Fruit fly (Drosophila melanogaster): Measurements from ENCODE around the gene RtGEF.

RtGEF gene

dm6 chr2L:20349671-20350539, at the start of gene RtGEF, which contains the start of gene La:
RtGEF (plus strand) TSS chr2L:20350434.
La (minus strand) TSS chr2L:20350012.
- TF ChIP-seq CTCF (optimal IDR thresholded peaks at IDR 0.05) (no peak), CG8478 (optimal IDR thresholded peaks at IDR 0.05) (no peak)

- TF ChIP-seq CG8478 (optimal IDR thresholded peaks at IDR 0.05): no peak
- no peak for TF ChIP-seq CTCF (optimal IDR thresholded peaks at IDR 0.05)
Measured at dm6 chr2L:20310751-20311387, 39.4 kb upstream of the RtGEF start, which contains the start of gene spir. spir (plus strand) TSS chr2L:20311219.

dm6 chr2L:20313117-20313645, 37.1 kb upstream of the RtGEF start:
- TF ChIP-seq CG8478 (optimal IDR thresholded peaks at IDR 0.05) (no peak), CTCF (optimal IDR thresholded peaks at IDR 0.05) (no peak)

- no peak for TF ChIP-seq CG8478 (optimal IDR thresholded peaks at IDR 0.05)
- no peak for TF ChIP-seq CTCF (optimal IDR thresholded peaks at IDR 0.05)
Measured at dm6 chr2L:20314693-20315268, 35.5 kb upstream of the RtGEF start.

dm6 chr2L:20321207-20321773, 28.9 kb upstream of the RtGEF start:
- TF ChIP-seq CG8478 (optimal IDR thresholded peaks at IDR 0.05): no peak
- no peak for TF ChIP-seq CTCF (optimal IDR thresholded peaks at IDR 0.05)

- TF ChIP-seq CTCF (optimal IDR thresholded peaks at IDR 0.05) (no peak), CG8478 (optimal IDR thresholded peaks at IDR 0.05) (no peak)
Measured at dm6 chr2L:20322013-20322638, 28.1 kb upstream of the RtGEF start.

dm6 chr2L:20325383-20325782, 24.9 kb upstream of the RtGEF start:
- TF ChIP-seq CTCF (optimal IDR thresholded peaks at IDR 0.05): no peak

- TF ChIP-seq CG8478 (optimal IDR thresholded peaks at IDR 0.05) (no peak), CTCF (optimal IDR thresholded peaks at IDR 0.05) (no peak)
Measured at dm6 chr2L:20326317-20326716, 23.9 kb upstream of the RtGEF start.

dm6 chr2L:20327375-20327774, 22.9 kb upstream of the RtGEF start:
- TF ChIP-seq CG8478 (optimal IDR thresholded peaks at IDR 0.05) (no peak), CTCF (optimal IDR thresholded peaks at IDR 0.05) (no peak)

dm6 chr2L:20327963-20328362, 22.3 kb upstream of the RtGEF start:
- no peak for TF ChIP-seq CG8478 (optimal IDR thresholded peaks at IDR 0.05)
- TF ChIP-seq CTCF (optimal IDR thresholded peaks at IDR 0.05): no peak

- TF ChIP-seq CTCF (optimal IDR thresholded peaks at IDR 0.05) (no peak), CG8478 (optimal IDR thresholded peaks at IDR 0.05) (no peak)
Measured at dm6 chr2L:20328569-20328968, 21.7 kb upstream of the RtGEF start.

- TF ChIP-seq CG8478 (optimal IDR thresholded peaks at IDR 0.05): no peak
- TF ChIP-seq CTCF (optimal IDR thresholded peaks at IDR 0.05): no peak
Measured at dm6 chr2L:20329612-20330011, 20.6 kb upstream of the RtGEF start.

dm6 chr2L:20332978-20333377, 17.3 kb upstream of the RtGEF start:
- TF ChIP-seq CG8478 (optimal IDR thresholded peaks at IDR 0.05) (no peak), CTCF (optimal IDR thresholded peaks at IDR 0.05) (no peak)

- TF ChIP-seq CTCF (optimal IDR thresholded peaks at IDR 0.05): no peak
- no peak for TF ChIP-seq CG8478 (optimal IDR thresholded peaks at IDR 0.05)
Measured at dm6 chr2L:20334918-20335317, 15.3 kb upstream of the RtGEF start.

- TF ChIP-seq CG8478 (optimal IDR thresholded peaks at IDR 0.05) (no peak), CTCF (optimal IDR thresholded peaks at IDR 0.05) (no peak)
Measured at dm6 chr2L:20337800-20338199, 12.4 kb upstream of the RtGEF start.

All from S2 (cell line).